Worm (Caenorhabditis elegans) whole organism, young adult: Measurements from ENCODE around the gene twk-7.

Source experiments
- B0035.1 ChIP-seq: sonication (generic microtip); optimal IDR thresholded peaks from 2 replicates; lab custom pipeline; 2016; ENCODE audit warnings: missing genetic modification characterization, mild to moderate bottlenecking, missing compliant biosample characterization, missing genotype, missing genetic modification reagents
- B0261.1 ChIP-seq: sonication (generic microtip); optimal IDR thresholded peaks from 2 replicates; lab custom pipeline; 2016; ENCODE audit warnings: mild to moderate bottlenecking, missing genetic modification characterization, moderate library complexity, missing compliant biosample characterization
- F10E7.11 ChIP-seq: sonication (generic microtip); optimal IDR thresholded peaks from 2 replicates; lab custom pipeline; 2017; ENCODE audit warnings: mild to moderate bottlenecking, missing genetic modification characterization, moderate library complexity, missing compliant biosample characterization
- F23B12.7 ChIP-seq: sonication (generic microtip); optimal IDR thresholded peaks from 2 replicates; lab custom pipeline; 2017; ENCODE audit warnings: missing genetic modification characterization, mild to moderate bottlenecking, missing compliant biosample characterization, antibody characterized with exemption, moderate library complexity; ENCODE audit not compliant: insufficient read depth
- F49E8.2 ChIP-seq: sonication (generic microtip); optimal IDR thresholded peaks from 3 replicates; lab custom pipeline; 2017; ENCODE audit warnings: missing genetic modification characterization, mild to moderate bottlenecking, missing compliant biosample characterization, antibody characterized with exemption, moderate library complexity; ENCODE audit not compliant: insufficient read depth
- F55B11.4 ChIP-seq: sonication (generic microtip); optimal IDR thresholded peaks from 2 replicates; lab custom pipeline; 2016; ENCODE audit warnings: missing compliant biosample characterization, missing genetic modification characterization, borderline replicate concordance; ENCODE audit not compliant: insufficient read depth
- Y56A3A.18 ChIP-seq: fragments of 200-800 bp; sonication (Bioruptor generic); IDR thresholded peaks from 2 replicates; pipeline ENCODE4 v1.3.6; 2022; ENCODE audit warnings: missing genetic modification reagents, missing genetic modification characterization, missing compliant biosample characterization
- Y79H2A.3 ChIP-seq: fragments of 200-800 bp; sonication (Bioruptor generic); conservative IDR thresholded peaks from 2 replicates; pipeline ENCODE4 v1.3.6; 2022; ENCODE audit warnings: missing genetic modification reagents, missing genetic modification characterization, missing compliant biosample characterization
- Y95B8A.8 ChIP-seq: fragments of 200-800 bp; sonication (Bioruptor generic); IDR thresholded peaks from 2 replicates; pipeline ENCODE4 v1.3.6; 2022; ENCODE audit warnings: missing genetic modification reagents, missing genetic modification characterization, missing compliant biosample characterization
- atf-7 ChIP-seq: sonication (generic microtip); optimal IDR thresholded peaks from 2 replicates; lab custom pipeline; 2017; ENCODE audit warnings: mild to moderate bottlenecking, missing genetic modification characterization, missing compliant biosample characterization
- attf-3 ChIP-seq: fragments of 200-800 bp; sonication (Bioruptor generic); conservative IDR thresholded peaks from 2 replicates; pipeline ENCODE4 v1.3.6; 2022; ENCODE audit warnings: missing genetic modification reagents, missing genetic modification characterization, missing compliant biosample characterization
- attf-5 ChIP-seq: fragments of 200-800 bp; sonication (Bioruptor generic); optimal IDR thresholded peaks from 2 replicates; lab custom pipeline; 2018; ENCODE audit warnings: mild to moderate bottlenecking, missing genetic modification characterization, missing compliant biosample characterization
- attf-6 ChIP-seq: fragments of 200-800 bp; sonication (Bioruptor generic); IDR thresholded peaks from 2 replicates; pipeline ENCODE4 v1.3.6; 2022; ENCODE audit warnings: missing genetic modification reagents, missing genetic modification characterization, missing compliant biosample characterization
- ccch-3 ChIP-seq: fragments of 200-800 bp; sonication (Bioruptor generic); optimal IDR thresholded peaks from 2 replicates; lab custom pipeline; 2018; ENCODE audit warnings: mild to moderate bottlenecking, missing genetic modification characterization, missing compliant biosample characterization
- ceh-91 ChIP-seq: fragments of 200-800 bp; sonication (Bioruptor generic); IDR thresholded peaks from 2 replicates; pipeline ENCODE4 v1.3.6; 2022; ENCODE audit warnings: missing genetic modification reagents, missing genetic modification characterization, missing compliant biosample characterization
- fkh-3 ChIP-seq: sonication (generic microtip); optimal IDR thresholded peaks from 2 replicates; lab custom pipeline; 2016; ENCODE audit warnings: mild to moderate bottlenecking, missing genetic modification characterization, missing compliant biosample characterization
- hlh-12 ChIP-seq: sonication (generic microtip); optimal IDR thresholded peaks from 2 replicates; lab custom pipeline; 2016; ENCODE audit warnings: missing genetic modification characterization, missing compliant biosample characterization
- hlh-26 ChIP-seq: fragments of 200-800 bp; sonication (Bioruptor generic); conservative IDR thresholded peaks from 2 replicates; pipeline ENCODE4 v1.3.6; 2022; ENCODE audit warnings: missing genetic modification reagents, missing genetic modification characterization, missing compliant biosample characterization
- hmg-1.2 ChIP-seq: fragments of 200-800 bp; sonication (Bioruptor generic); IDR thresholded peaks from 2 replicates; pipeline ENCODE4 v1.3.6; 2022; ENCODE audit warnings: missing genetic modification reagents, missing genetic modification characterization, missing compliant biosample characterization
- hsf-1 ChIP-seq: fragments of 200-800 bp; sonication (Bioruptor generic); IDR thresholded peaks from 2 replicates; pipeline ENCODE4 v1.3.6; 2022; ENCODE audit warnings: missing genetic modification reagents, missing genetic modification characterization, missing compliant biosample characterization
- let-526 ChIP-seq: fragments of 200-800 bp; sonication (Bioruptor generic); IDR thresholded peaks from 2 replicates; pipeline ENCODE4 v1.3.6; 2022; ENCODE audit warnings: missing genetic modification reagents, missing genetic modification characterization, missing compliant biosample characterization
- lin-40 ChIP-seq: sonication (generic microtip); optimal IDR thresholded peaks from 2 replicates; lab custom pipeline; 2016; ENCODE audit warnings: missing genetic modification characterization, mild to moderate bottlenecking, missing compliant biosample characterization, missing genotype, missing genetic modification reagents
- madf-10 ChIP-seq: sonication (generic microtip); optimal IDR thresholded peaks from 2 replicates; lab custom pipeline; 2016; ENCODE audit warnings: mild to moderate bottlenecking, missing genetic modification characterization, missing compliant biosample characterization
- madf-3 ChIP-seq: fragments of 200-800 bp; sonication (Bioruptor generic); IDR thresholded peaks from 2 replicates; pipeline ENCODE4 v1.3.6; 2022; ENCODE audit warnings: missing genetic modification reagents, missing genetic modification characterization, missing compliant biosample characterization
- madf-8 ChIP-seq: fragments of 200-800 bp; sonication (Bioruptor generic); conservative IDR thresholded peaks from 2 replicates; pipeline ENCODE4 v1.3.6; 2022; ENCODE audit warnings: missing genetic modification reagents, missing genetic modification characterization, missing compliant biosample characterization
- nfya-2 ChIP-seq: fragments of 200-800 bp; sonication (Bioruptor generic); IDR thresholded peaks from 2 replicates; pipeline ENCODE4 v1.3.6; 2022; ENCODE audit warnings: missing genetic modification reagents, missing genetic modification characterization, missing compliant biosample characterization
- nhr-120 ChIP-seq: fragments of 200-800 bp; sonication (Bioruptor generic); IDR thresholded peaks from 2 replicates; pipeline ENCODE4 v1.3.6; 2022; ENCODE audit warnings: missing genetic modification characterization, missing compliant biosample characterization
- nhr-179 ChIP-seq: sonication (generic microtip); optimal IDR thresholded peaks from 2 replicates; lab custom pipeline; 2016; ENCODE audit warnings: mild to moderate bottlenecking, missing genetic modification characterization, missing compliant biosample characterization
- nhr-27 ChIP-seq: fragments of 200-800 bp; sonication (Bioruptor generic); optimal IDR thresholded peaks from 2 replicates; lab custom pipeline; 2018; ENCODE audit warnings: mild to moderate bottlenecking, missing genetic modification characterization, moderate library complexity, missing compliant biosample characterization
- pha-4 ChIP-seq: fragments of 150-350 bp; sonication (generic microtip); optimal IDR thresholded peaks from 2 replicates; lab custom pipeline; 2014; ENCODE audit warnings: missing biosample characterization, missing genetic modification reagents, missing genetic modification characterization
- rpc-1 ChIP-seq, 2 experiments: fragments of 150-350 bp in 1 of 2; sonication (generic microtip) in 1 of 2; optimal IDR thresholded peaks; 2 replicates each; lab custom pipeline; 2014 to 2018; ENCODE audit warnings: missing biosample characterization in 1 of 2, missing genetic modification characterization in 1 of 2, missing genetic modification reagents in 1 of 2, missing genotype in 1 of 2
- sdz-38 ChIP-seq: sonication (generic microtip); optimal IDR thresholded peaks from 2 replicates; lab custom pipeline; 2016; ENCODE audit warnings: missing genotype, missing genetic modification characterization, missing compliant biosample characterization
- snpc-1.1 ChIP-seq: sonication (generic microtip); optimal IDR thresholded peaks from 2 replicates; lab custom pipeline; 2017; ENCODE audit warnings: missing genetic modification characterization, mild to moderate bottlenecking, missing compliant biosample characterization, antibody characterized with exemption, moderate library complexity, missing genotype, missing genetic modification reagents; ENCODE audit not compliant: insufficient read depth
- sptf-2 ChIP-seq: fragments of 200-800 bp; sonication (Bioruptor generic); optimal IDR thresholded peaks from 2 replicates; lab custom pipeline; 2018; ENCODE audit warnings: mild to moderate bottlenecking, missing genetic modification characterization, missing compliant biosample characterization
- ztf-18 ChIP-seq: sonication (generic microtip); optimal IDR thresholded peaks from 2 replicates; lab custom pipeline; 2016; ENCODE audit warnings: missing genotype, mild to moderate bottlenecking, missing genetic modification characterization, missing compliant biosample characterization
- ztf-3 ChIP-seq: fragments of 200-800 bp; sonication (Bioruptor generic); optimal IDR thresholded peaks from 2 replicates; lab custom pipeline; 2018; ENCODE audit warnings: mild to moderate bottlenecking, missing genetic modification characterization, missing compliant biosample characterization

Gene twk-7

ce11 chrIII:8602148-8602547 lies 41.4 kb downstream of the twk-7 start:
- TF ChIP-seq hlh-26 (no peak), ceh-91 (GFP tag; lab: Robert Waterston, UW) (no peak), hlh-12 (tag; lab: Kevin White, UChicago) (no peak), pha-4 (tag; lab: Kevin White, UChicago) (no peak), sdz-38 (tag; lab: Kevin White, UChicago) (no peak), ztf-18 (tag; lab: Kevin White, UChicago) (no peak), lin-40 (tag; lab: Kevin White, UChicago) (no peak), Y79H2A.3 (GFP tag; lab: Robert Waterston, UW) (no peak)

DNA sequence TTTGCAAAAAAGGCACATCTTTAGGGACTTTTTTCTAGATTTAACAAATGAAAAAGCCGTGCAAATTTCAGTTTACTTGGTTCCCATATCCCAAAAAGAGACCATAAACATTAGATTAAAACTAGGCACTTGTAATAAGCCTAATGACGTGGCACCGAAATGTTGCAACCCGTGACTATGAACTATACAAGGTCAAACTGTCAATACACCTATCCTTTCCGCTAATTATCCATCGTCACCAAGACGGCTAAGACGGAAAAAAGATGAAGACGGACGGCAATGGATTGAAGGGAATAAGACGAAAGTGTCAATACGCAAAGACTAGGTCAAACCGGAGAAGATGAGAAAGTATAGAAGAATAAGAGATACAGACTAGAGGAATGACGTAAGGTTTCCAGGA lies 44.6 kb downstream of the twk-7 start:
- no peak for TF ChIP-seq hsf-1 (GFP tag; lab: Robert Waterston, UW)
- no peak for TF ChIP-seq nhr-120
- TF ChIP-seq rpc-1 (optimal IDR thresholded peaks at IDR 0.05; lab: Kevin White, UChicago), result no peak
- TF ChIP-seq rpc-1 (tag; optimal IDR thresholded peaks at IDR 0.05; lab: Kevin White, UChicago), result no peak
- no peak for TF ChIP-seq nhr-27 (tag; lab: Kevin White, UChicago)

DNA sequence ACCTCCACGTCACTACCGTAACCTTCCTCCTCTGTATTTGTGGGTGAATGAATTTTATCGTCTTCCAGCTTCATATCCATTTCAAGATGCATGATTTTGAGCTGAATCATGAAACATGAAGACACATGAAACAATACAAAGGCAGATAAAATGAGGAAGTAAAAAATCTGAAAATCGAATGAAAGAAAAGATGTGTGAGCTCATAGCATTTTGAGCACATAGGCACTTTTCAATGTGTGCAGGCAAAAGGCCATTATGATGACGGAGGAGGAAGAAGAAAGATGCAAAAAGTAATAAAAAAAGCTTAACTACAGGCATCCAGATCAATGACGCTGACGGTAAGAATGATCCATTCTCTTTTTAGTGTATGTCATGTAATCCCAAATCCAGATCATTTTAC lies 45.8 kb downstream of the twk-7 start, which contains the start of gene ztf-30:
Gene ztf-30 (minus strand): TSS at position 101 of the 400 bp plus-strand sequence.
- TF ChIP-seq sptf-2 (GFP tag; lab: Kevin White, UChicago), result no peak
- no peak for TF ChIP-seq F23B12.7 (tag; lab: Kevin White, UChicago)
- no peak for TF ChIP-seq ztf-3
- no peak for TF ChIP-seq madf-8 (GFP tag; lab: Robert Waterston, UW)
- TF ChIP-seq madf-10, result no peak

DNA sequence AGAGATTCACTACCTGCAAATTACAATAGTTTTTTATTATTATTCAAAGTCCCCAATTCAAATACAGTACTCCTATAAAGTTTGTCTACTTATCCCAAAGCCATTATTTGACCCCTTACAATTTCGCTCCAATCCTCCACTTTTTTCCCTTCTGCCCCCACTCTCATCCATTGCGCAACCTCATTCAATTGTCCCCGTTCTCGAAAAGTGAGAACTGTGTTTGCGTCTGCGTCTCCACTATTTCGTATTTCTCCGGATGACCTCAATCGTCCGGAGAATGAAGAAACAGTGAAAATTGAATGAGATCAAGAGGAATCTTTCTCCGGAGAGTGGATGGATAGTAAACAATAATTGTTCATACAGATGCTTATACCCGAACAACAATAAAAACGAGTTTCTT lies 46.8 kb downstream of the twk-7 start:
- TF ChIP-seq let-526 (GFP tag; lab: Robert Waterston, UW) (no peak), attf-5 (GFP tag; lab: Kevin White, UChicago) (no peak), Y56A3A.18 (no peak), sdz-38 (tag; lab: Kevin White, UChicago) (no peak), Y95B8A.8 (GFP tag; lab: Robert Waterston, UW) (no peak), attf-6 (GFP tag; lab: Robert Waterston, UW) (no peak), F49E8.2 (tag; lab: Kevin White, UChicago) (no peak), F10E7.11 (tag; lab: Kevin White, UChicago) (no peak), fkh-3 (tag; lab: Kevin White, UChicago) (no peak), snpc-1.1 (tag; lab: Kevin White, UChicago) (no peak), nfya-2 (GFP tag; lab: Robert Waterston, UW) (no peak), madf-3 (GFP tag; lab: Robert Waterston, UW) (no peak), hmg-1.2 (GFP tag; lab: Robert Waterston, UW) (no peak), F55B11.4 (tag; lab: Kevin White, UChicago) (no peak), atf-7 (tag; lab: Kevin White, UChicago) (no peak), ccch-3 (GFP tag; lab: Kevin White, UChicago) (no peak), B0261.1 (tag; lab: Kevin White, UChicago) (no peak), attf-3 (GFP tag; lab: Robert Waterston, UW) (no peak), B0035.1 (no peak), nhr-179 (tag; lab: Kevin White, UChicago) (no peak)
